Worm (Caenorhabditis elegans) whole organism, early embryonic: ENCODE data around the gene srz-20.

Experiments used
- B0310.2 ChIP-seq: sonication (generic microtip); optimal IDR thresholded peaks from 2 replicates; lab custom pipeline; 2016; ENCODE audit warnings: mild to moderate bottlenecking, missing genetic modification characterization, missing compliant biosample characterization
- F13C5.2 ChIP-seq: sonication (generic microtip); optimal IDR thresholded peaks from 2 replicates; lab custom pipeline; 2017; ENCODE audit warnings: mild to moderate bottlenecking, missing genetic modification characterization, inconsistent platforms, missing compliant biosample characterization
- aly-1 ChIP-seq: sonication (generic microtip); optimal IDR thresholded peaks from 2 replicates; lab custom pipeline; 2016; ENCODE audit warnings: missing genetic modification characterization, missing compliant biosample characterization
- ama-1 ChIP-seq: fragments of 150-350 bp; optimal IDR thresholded peaks from 2 replicates; lab custom pipeline; 2014
- ceh-13 ChIP-seq: fragments of 200-800 bp; sonication (Bioruptor generic); optimal IDR thresholded peaks from 2 replicates; lab custom pipeline; 2018; ENCODE audit warnings: mild to moderate bottlenecking, missing genetic modification characterization, missing compliant biosample characterization
- ceh-36 ChIP-seq: sonication (generic microtip); optimal IDR thresholded peaks from 2 replicates; lab custom pipeline; 2016; ENCODE audit warnings: missing genetic modification characterization, inconsistent platforms, missing compliant biosample characterization
- ets-7 ChIP-seq: sonication (generic microtip); optimal IDR thresholded peaks from 2 replicates; lab custom pipeline; 2016; ENCODE audit warnings: missing genotype, missing genetic modification characterization, missing compliant biosample characterization
- flt-1 ChIP-seq: fragments of 200-800 bp; sonication (Bioruptor generic); IDR thresholded peaks from 2 replicates; pipeline ENCODE4 v1.3.6; 2022; ENCODE audit warnings: missing genetic modification characterization, missing compliant biosample characterization
- hmbx-1 ChIP-seq: sonication (generic microtip); optimal IDR thresholded peaks from 2 replicates; lab custom pipeline; 2016; ENCODE audit warnings: mild to moderate bottlenecking, missing genetic modification characterization, missing compliant biosample characterization
- hmg-4 ChIP-seq: fragments of 200-800 bp; sonication (Bioruptor generic); optimal IDR thresholded peaks from 2 replicates; lab custom pipeline; 2018; ENCODE audit warnings: mild to moderate bottlenecking, missing genetic modification characterization, missing compliant biosample characterization
- hnd-1 ChIP-seq: sonication (generic microtip); optimal IDR thresholded peaks from 2 replicates; lab custom pipeline; 2016; ENCODE audit warnings: missing genetic modification characterization, missing compliant biosample characterization
- pes-1 ChIP-seq: fragments of 200-800 bp; sonication (Bioruptor generic); IDR thresholded peaks from 2 replicates; pipeline ENCODE4 v1.3.6; 2022; ENCODE audit warnings: missing genetic modification reagents, missing genetic modification characterization, missing compliant biosample characterization
- scrt-1 ChIP-seq: fragments of 200-800 bp; sonication (Bioruptor generic); IDR thresholded peaks from 2 replicates; pipeline ENCODE4 v1.3.6; 2022; ENCODE audit warnings: missing genetic modification characterization, missing compliant biosample characterization
- sea-1 ChIP-seq: fragments of 200-800 bp; sonication (Bioruptor generic); conservative IDR thresholded peaks from 2 replicates; pipeline ENCODE4 v1.3.6; 2022; ENCODE audit warnings: missing genetic modification characterization, missing compliant biosample characterization
- tbx-11 ChIP-seq: fragments of 200-800 bp; sonication (Bioruptor generic); IDR thresholded peaks from 2 replicates; pipeline ENCODE4 v1.3.6; 2022; ENCODE audit warnings: missing genetic modification characterization, missing compliant biosample characterization
- tbx-37 ChIP-seq: fragments of 200-800 bp; sonication (Bioruptor generic); conservative IDR thresholded peaks from 2 replicates; pipeline ENCODE4 v1.3.6; 2022; ENCODE audit warnings: missing genetic modification reagents, missing genetic modification characterization, missing compliant biosample characterization
- tra-4 ChIP-seq: sonication (generic microtip); optimal IDR thresholded peaks from 2 replicates; lab custom pipeline; 2017; ENCODE audit warnings: missing genetic modification characterization, missing compliant biosample characterization

Gene srz-20

DNA sequence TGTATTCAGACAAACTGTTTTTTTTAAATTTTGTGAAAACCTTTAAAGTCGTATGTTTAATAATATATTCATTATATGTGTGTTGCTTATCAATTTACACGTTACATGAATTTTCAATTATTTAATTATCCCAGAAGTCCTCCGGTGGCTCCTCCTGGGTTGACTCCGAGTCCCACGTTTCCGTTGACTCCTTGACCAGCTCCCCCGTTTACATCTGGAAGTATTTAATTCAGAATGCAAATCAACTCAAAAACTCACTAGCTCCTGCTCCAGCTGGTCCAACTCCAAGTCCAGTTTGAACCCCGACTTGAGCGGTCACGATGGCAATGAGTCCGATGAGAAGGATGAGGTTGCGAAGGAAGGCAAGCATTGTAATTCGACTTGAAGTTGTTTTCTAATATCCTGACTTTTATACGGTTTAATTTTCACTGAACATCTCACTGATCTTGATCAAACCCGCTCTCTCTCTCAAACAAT is 21.4 kb upstream of the srz-20 start, which contains the start of gene F56D6.8:
F56D6.8 (minus strand) TSS at position 427 of the 477 bp plus-strand sequence.
- TF ChIP-seq flt-1 (GFP tag; lab: Robert Waterston, UW) = no peak

DNA sequence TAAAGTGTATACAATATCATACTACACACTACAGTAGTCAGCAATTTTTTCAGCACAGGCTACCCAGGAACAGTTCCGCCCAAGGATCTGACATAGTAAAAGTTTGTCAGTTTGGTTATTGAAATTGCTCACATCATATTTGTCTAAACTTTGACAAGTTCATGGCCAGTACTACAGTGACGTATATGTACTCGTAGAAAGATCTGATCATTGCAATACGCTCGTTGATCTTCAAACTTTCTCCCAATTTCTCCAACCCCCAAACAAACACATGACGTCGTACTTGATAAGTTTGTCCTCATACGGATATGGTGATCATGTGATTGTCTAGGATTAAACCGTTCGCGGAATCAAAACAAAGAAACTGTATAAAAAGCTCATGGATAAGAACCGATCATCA is 20.6 kb upstream of the srz-20 start, which contains the start of gene dct-8:
dct-8 (plus strand) TSS at position 301 of the 400 bp plus-strand sequence.
- no peak for TF ChIP-seq hnd-1
- no peak for TF ChIP-seq tbx-37 (GFP tag; lab: Robert Waterston, UW)
- TF ChIP-seq F13C5.2 (tag; lab: Kevin White, UChicago) = no peak
- TF ChIP-seq ama-1 = no peak
- no peak for TF ChIP-seq flt-1 (GFP tag; lab: Robert Waterston, UW)
- TF ChIP-seq B0310.2 = no peak

- TF ChIP-seq hnd-1 (no peak), tbx-37 (GFP tag; lab: Robert Waterston, UW) (no peak), ama-1 (no peak), ceh-36 (tag; lab: Kevin White, UChicago) (no peak)
Measured at ce11 chrIV:3899719-3900554, 15.5 kb upstream of the srz-20 start, which contains the start of gene srz-62. srz-62 (plus strand) TSS chrIV:3900504.

ce11 chrIV:3902955-3903354 is 12.4 kb upstream of the srz-20 start, which contains the start of gene F56D6.6:
F56D6.6 (plus strand) TSS chrIV:3903255.
- no peak for TF ChIP-seq ceh-13 (GFP tag; lab: Kevin White, UChicago)
- TF ChIP-seq pes-1 (GFP tag; lab: Robert Waterston, UW) = no peak
- TF ChIP-seq ceh-36 (tag; lab: Kevin White, UChicago) = no peak
- no peak for TF ChIP-seq ets-7 (tag; lab: Kevin White, UChicago)
- no peak for TF ChIP-seq aly-1
- TF ChIP-seq tra-4 = no peak
- TF ChIP-seq tbx-37 (GFP tag; lab: Robert Waterston, UW) = no peak
- no peak for TF ChIP-seq hmg-4
- no peak for TF ChIP-seq F13C5.2 (tag; lab: Kevin White, UChicago)
- no peak for TF ChIP-seq flt-1 (GFP tag; lab: Robert Waterston, UW)
- no peak for TF ChIP-seq hnd-1

ce11 chrIV:3904620-3905019 is 10.8 kb upstream of the srz-20 start, which contains the start of gene F56D6.21:
F56D6.21 (plus strand) TSS chrIV:3904920.
- TF ChIP-seq ceh-13 (GFP tag; lab: Kevin White, UChicago) (no peak), hmg-4 (no peak), hmbx-1 (tag; lab: Kevin White, UChicago) (no peak), scrt-1 (GFP tag; lab: Robert Waterston, UW) (no peak), ets-7 (tag; lab: Kevin White, UChicago) (no peak)

- TF ChIP-seq flt-1 (GFP tag; lab: Robert Waterston, UW) (no peak), ceh-36 (tag; lab: Kevin White, UChicago) (no peak), tbx-11 (GFP tag; lab: Robert Waterston, UW) (no peak), ama-1 (no peak), hmg-4 (no peak), ets-7 (tag; lab: Kevin White, UChicago) (no peak)
Measured at ce11 chrIV:3906393-3906792, 9.0 kb upstream of the srz-20 start, which contains the start of gene F56D6.11. F56D6.11 (minus strand) TSS chrIV:3906493.

DNA sequence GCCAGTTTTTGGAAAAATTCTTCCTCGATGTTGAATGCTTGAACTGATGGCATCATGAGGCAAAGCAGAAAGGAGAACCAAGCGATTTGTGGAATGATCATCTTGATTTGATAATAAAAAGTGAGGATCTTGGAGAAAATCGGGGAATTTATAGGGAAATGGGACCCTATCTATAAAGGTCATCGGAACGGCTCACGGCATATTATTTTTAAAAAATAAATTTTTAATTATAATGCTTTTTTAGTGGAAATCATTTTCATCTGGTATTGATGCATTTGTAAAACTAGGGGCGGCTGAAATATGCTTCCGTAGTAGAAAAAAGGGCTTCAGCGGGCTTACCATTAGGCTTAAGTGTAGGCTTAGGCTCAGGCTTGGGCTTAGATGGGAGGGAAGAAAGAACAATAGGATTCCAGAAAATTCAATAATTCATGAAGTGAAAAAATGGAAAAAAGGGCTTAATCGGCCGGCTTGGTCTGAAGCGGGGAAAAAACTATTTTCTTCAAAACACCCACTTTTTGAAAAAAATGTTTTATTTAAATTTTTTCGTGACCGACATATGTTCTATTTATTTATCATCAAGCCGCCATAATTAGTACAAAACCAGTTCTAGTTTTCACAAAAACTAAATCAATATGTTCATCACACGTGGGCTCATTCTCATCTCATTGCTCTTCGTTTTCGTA is 7.7 kb upstream of the srz-20 start, which contains the start of the genes F56D6.22 and F56D6.12:
F56D6.22 (minus strand) TSS at position 101 of the 683 bp plus-strand sequence.
F56D6.12 (plus strand) TSS at position 633 of the 683 bp plus-strand sequence.
- TF ChIP-seq aly-1 = no peak
- no peak for TF ChIP-seq scrt-1 (GFP tag; lab: Robert Waterston, UW)
- TF ChIP-seq tbx-11 (GFP tag; lab: Robert Waterston, UW) = no peak
- no peak for TF ChIP-seq F13C5.2 (tag; lab: Kevin White, UChicago)
- no peak for TF ChIP-seq pes-1 (GFP tag; lab: Robert Waterston, UW)
- no peak for TF ChIP-seq flt-1 (GFP tag; lab: Robert Waterston, UW)
- no peak for TF ChIP-seq tbx-37 (GFP tag; lab: Robert Waterston, UW)
- no peak for TF ChIP-seq ama-1
- no peak for TF ChIP-seq ceh-13 (GFP tag; lab: Kevin White, UChicago)
- no peak for TF ChIP-seq sea-1 (GFP tag; lab: Robert Waterston, UW)
- no peak for TF ChIP-seq hmbx-1 (tag; lab: Kevin White, UChicago)
- TF ChIP-seq hmg-4 = no peak
- no peak for TF ChIP-seq B0310.2
- no peak for TF ChIP-seq ceh-36 (tag; lab: Kevin White, UChicago)

ce11 chrIV:3909114-3909513 is 6.3 kb upstream of the srz-20 start, which contains the start of gene F56D6.13:
F56D6.13 (plus strand) TSS chrIV:3909414.
- TF ChIP-seq scrt-1 (GFP tag; lab: Robert Waterston, UW) (no peak), hmbx-1 (tag; lab: Kevin White, UChicago) (no peak), B0310.2 (no peak), pes-1 (GFP tag; lab: Robert Waterston, UW) (no peak), aly-1 (no peak), tra-4 (no peak)
